Fruit fly (Drosophila melanogaster) whole organism, embryonic: Measurements from ENCODE around the gene Eig71Ek.
A peak's percentile ranks its signal among the peaks of the same experiment; 100 is the strongest.

Source experiments
- Abd-B ChIP-seq: fragments of 200-800 bp; sonication (Bioruptor generic); optimal IDR thresholded peaks from 2 replicates; lab custom pipeline; 2018; ENCODE audit warnings: missing biosample characterization, mild to moderate bottlenecking, missing genetic modification characterization, moderate library complexity
- Ada2b ChIP-seq: fragments of 200-800 bp; sonication (Bioruptor generic); IDR thresholded peaks from 2 replicates; pipeline ENCODE4 v1.3.6; 2022; ENCODE audit warnings: missing biosample characterization, missing genetic modification characterization
- Blimp-1 ChIP-seq: fragments of 200-800 bp; sonication (Bioruptor generic); optimal IDR thresholded peaks from 3 replicates; lab custom pipeline; 2018; ENCODE audit warnings: missing biosample characterization, missing genetic modification characterization, mild to moderate bottlenecking, moderate library complexity, missing genetic modification reagents
- C15 ChIP-seq: fragments of 200-800 bp; sonication (Bioruptor generic); IDR thresholded peaks from 3 replicates; pipeline ENCODE4 v1.3.6; 2022; ENCODE audit warnings: missing biosample characterization, missing genetic modification characterization
- CG10366 ChIP-seq: fragments of 200-800 bp; sonication (Bioruptor generic); IDR thresholded peaks from 2 replicates; pipeline ENCODE4 v1.3.6; 2022; ENCODE audit warnings: missing biosample characterization, missing genetic modification characterization
- CG10979 ChIP-seq: fragments of 200-800 bp; sonication (Bioruptor generic); optimal IDR thresholded peaks from 2 replicates; lab custom pipeline; 2018; ENCODE audit warnings: missing biosample characterization, mild to moderate bottlenecking, missing genetic modification characterization, moderate library complexity
- CG11247 ChIP-seq: fragments of 200-800 bp; sonication (Bioruptor generic); IDR thresholded peaks from 2 replicates; pipeline ENCODE4 v1.3.6; 2022; ENCODE audit warnings: missing biosample characterization, missing genetic modification characterization
- CG11560 ChIP-seq: fragments of 200-800 bp; sonication (Bioruptor generic); IDR thresholded peaks from 3 replicates; pipeline ENCODE4 v1.3.6; 2022; ENCODE audit warnings: missing biosample characterization, missing genetic modification characterization
- CG11696 ChIP-seq: fragments of 200-800 bp; sonication (Bioruptor generic); IDR thresholded peaks from 2 replicates; pipeline ENCODE4 v1.3.6; 2022; ENCODE audit warnings: missing biosample characterization, missing genetic modification characterization
- CG12219 ChIP-seq: fragments of 200-800 bp; sonication (Bioruptor generic); optimal IDR thresholded peaks from 3 replicates; lab custom pipeline; 2018; ENCODE audit warnings: missing biosample characterization, mild to moderate bottlenecking, missing genetic modification characterization
- CG13775 ChIP-seq: fragments of 200-800 bp; sonication (Bioruptor generic); optimal IDR thresholded peaks from 3 replicates; lab custom pipeline; 2017; ENCODE audit warnings: missing biosample characterization, mild to moderate bottlenecking, missing genetic modification characterization
- CG16863 ChIP-seq: fragments of 200-800 bp; sonication (Bioruptor generic); optimal IDR thresholded peaks from 3 replicates; lab custom pipeline; 2016; ENCODE audit warnings: missing biosample characterization, missing genetic modification characterization
- CG3163 ChIP-seq: fragments of 200-800 bp; sonication (Bioruptor generic); optimal IDR thresholded peaks from 3 replicates; lab custom pipeline; 2016; ENCODE audit warnings: missing biosample characterization, missing genetic modification characterization
- CG3407 ChIP-seq: fragments of 200-800 bp; sonication (Bioruptor generic); optimal IDR thresholded peaks from 2 replicates; lab custom pipeline; 2018; ENCODE audit warnings: missing biosample characterization, mild to moderate bottlenecking, missing genetic modification characterization
- CG42726 ChIP-seq: fragments of 200-800 bp; sonication (Bioruptor generic); IDR thresholded peaks from 2 replicates; pipeline ENCODE4 v1.3.6; 2022; ENCODE audit warnings: missing biosample characterization, missing genetic modification characterization; ENCODE audit not compliant: partially characterized antibody
- CG4820 ChIP-seq: fragments of 200-800 bp; sonication (Bioruptor generic); optimal IDR thresholded peaks from 3 replicates; lab custom pipeline; 2016; ENCODE audit warnings: missing biosample characterization, missing genetic modification characterization
- CG6254 ChIP-seq: fragments of 200-800 bp; sonication (Bioruptor generic); optimal IDR thresholded peaks from 3 replicates; lab custom pipeline; 2017; ENCODE audit warnings: mild to moderate bottlenecking, missing biosample characterization, missing genetic modification reagents, missing genetic modification characterization
- CG6689 ChIP-seq: fragments of 200-800 bp; sonication (Bioruptor generic); IDR thresholded peaks from 2 replicates; pipeline ENCODE4 v1.3.6; 2022; ENCODE audit warnings: missing biosample characterization, missing genetic modification characterization
- CG8290 ChIP-seq, 3 experiments: fragments of 200-800 bp; sonication (Bioruptor generic); optimal IDR thresholded peaks; 2 replicates each; lab custom pipeline; 2016 to 2019; ENCODE audit warnings: missing biosample characterization in 3 of 3, missing genetic modification characterization in 3 of 3, mild to moderate bottlenecking in 2 of 3, moderate library complexity in 1 of 3
- CG8765 ChIP-seq: fragments of 200-800 bp; sonication (Bioruptor generic); IDR thresholded peaks from 2 replicates; pipeline ENCODE4 v1.3.6; 2022; ENCODE audit warnings: missing biosample characterization, missing genetic modification characterization
- CG8924 ChIP-seq: fragments of 200-800 bp; optimal IDR thresholded peaks from 3 replicates; lab custom pipeline; 2019; ENCODE audit warnings: missing biosample characterization, mild to moderate bottlenecking, missing genetic modification characterization, moderate library complexity
- CG9817 ChIP-seq: fragments of 200-800 bp; sonication (Bioruptor generic); optimal IDR thresholded peaks from 2 replicates; lab custom pipeline; 2018; ENCODE audit warnings: missing biosample characterization, mild to moderate bottlenecking, missing genetic modification characterization, moderate library complexity
- CG9932 ChIP-seq: fragments of 200-800 bp; sonication (Bioruptor generic); IDR thresholded peaks from 2 replicates; pipeline ENCODE4 v1.3.6; 2022; ENCODE audit warnings: missing biosample characterization, missing genetic modification characterization
- Chrac-16 ChIP-seq: fragments of 200-800 bp; sonication (Bioruptor generic); optimal IDR thresholded peaks from 3 replicates; lab custom pipeline; 2016; ENCODE audit warnings: missing biosample characterization, missing genetic modification characterization
- Dad ChIP-seq: fragments of 200-800 bp; sonication (Bioruptor generic); optimal IDR thresholded peaks from 3 replicates; lab custom pipeline; 2016; ENCODE audit warnings: missing biosample characterization, missing genetic modification characterization
- Dref ChIP-seq: fragments of 200-800 bp; sonication (Bioruptor generic); IDR thresholded peaks from 2 replicates; pipeline ENCODE4 v1.3.6; 2022; ENCODE audit warnings: missing biosample characterization, missing genetic modification characterization
- Ets65A ChIP-seq: fragments of 200-800 bp; sonication (Bioruptor generic); peaks from one replicate; lab custom pipeline; 2016; ENCODE audit warnings: missing biosample characterization, missing genetic modification characterization
- Gug ChIP-seq: fragments of 200-800 bp; sonication (Bioruptor generic); IDR thresholded peaks from 4 replicates; pipeline ENCODE4 v1.3.6; 2022; ENCODE audit warnings: missing biosample characterization, missing genetic modification characterization
- H15 ChIP-seq: fragments of 200-800 bp; sonication (Bioruptor generic); IDR thresholded peaks from 3 replicates; pipeline ENCODE4 v1.3.6; 2022; ENCODE audit warnings: missing biosample characterization, missing genetic modification characterization
- Hr78 ChIP-seq, 2 experiments: fragments of 200-800 bp in 1 of 2; fragments of >200 bp in 1 of 2; sonication (Bioruptor generic) in 1 of 2; optimal IDR thresholded peaks; 2 replicates each; lab custom pipeline; 2017 to 2019; ENCODE audit warnings: missing biosample characterization in 2 of 2, missing genetic modification characterization in 2 of 2, mild to moderate bottlenecking in 1 of 2, moderate library complexity in 1 of 2
- Lim3 ChIP-seq: fragments of 200-800 bp; sonication (Bioruptor generic); IDR thresholded peaks from 2 replicates; pipeline ENCODE4 v1.3.6; 2022; ENCODE audit warnings: missing biosample characterization, missing genetic modification characterization
- Meics ChIP-seq: fragments of 200-800 bp; sonication (Bioruptor generic); optimal IDR thresholded peaks from 2 replicates; lab custom pipeline; 2017; ENCODE audit warnings: missing biosample characterization, mild to moderate bottlenecking, missing genetic modification characterization
- Mrtf ChIP-seq: fragments of 200-800 bp; sonication (Bioruptor generic); IDR thresholded peaks from 3 replicates; pipeline ENCODE4 v1.3.6; 2022; ENCODE audit warnings: missing biosample characterization, missing genetic modification characterization
- Oli ChIP-seq: fragments of 200-800 bp; sonication (Bioruptor generic); optimal IDR thresholded peaks from 2 replicates; lab custom pipeline; 2018; ENCODE audit warnings: missing biosample characterization, mild to moderate bottlenecking, missing genetic modification characterization, moderate library complexity
- Sox102F ChIP-seq: fragments of 200-800 bp; sonication (Bioruptor generic); optimal IDR thresholded peaks from 2 replicates; lab custom pipeline; 2018; ENCODE audit warnings: missing biosample characterization, mild to moderate bottlenecking, missing genetic modification characterization, moderate library complexity
- bab2 ChIP-seq: fragments of 200-800 bp; sonication (Bioruptor generic); optimal IDR thresholded peaks from 2 replicates; lab custom pipeline; 2016; ENCODE audit warnings: missing biosample characterization, missing genetic modification characterization
- bsh ChIP-seq, 2 experiments: fragments of 200-800 bp; sonication (Bioruptor generic); optimal IDR thresholded peaks; 2 replicates each; lab custom pipeline; 2017 to 2018; ENCODE audit warnings: mild to moderate bottlenecking in 2 of 2, missing biosample characterization in 2 of 2, missing genetic modification characterization in 2 of 2, moderate library complexity in 1 of 2
- chif ChIP-seq, 2 experiments: fragments of 200-800 bp; sonication (Bioruptor generic); optimal IDR thresholded peaks; 3 replicates each; lab custom pipeline; 2016; ENCODE audit warnings: missing biosample characterization in 2 of 2, missing genetic modification characterization in 2 of 2
- dmrt11E ChIP-seq: fragments of 200-800 bp; sonication (Bioruptor generic); optimal IDR thresholded peaks from 3 replicates; lab custom pipeline; 2018; ENCODE audit warnings: missing biosample characterization, mild to moderate bottlenecking, missing genetic modification characterization, moderate library complexity
- dmrt99B ChIP-seq: fragments of 200-800 bp; sonication (Bioruptor generic); optimal IDR thresholded peaks from 2 replicates; lab custom pipeline; 2018; ENCODE audit warnings: missing biosample characterization, mild to moderate bottlenecking, missing genetic modification characterization, moderate library complexity
- fru ChIP-seq: fragments of >200 bp; optimal IDR thresholded peaks from 2 replicates; lab custom pipeline; 2017
- gfzf ChIP-seq: fragments of 200-800 bp; sonication (Bioruptor generic); optimal IDR thresholded peaks from 2 replicates; lab custom pipeline; 2016; ENCODE audit warnings: missing biosample characterization, mild to moderate bottlenecking, missing genetic modification characterization, moderate library complexity
- klu ChIP-seq: fragments of 200-800 bp; sonication (Bioruptor generic); IDR thresholded peaks from 2 replicates; pipeline ENCODE4 v1.3.6; 2022; ENCODE audit warnings: missing biosample characterization, missing genetic modification characterization
- lola ChIP-seq, 3 experiments: fragments of >200 bp in 2 of 3; fragments of 200-800 bp in 1 of 3; sonication (Bioruptor generic) in 1 of 3; optimal IDR thresholded peaks; 2 replicates each; lab custom pipeline; 2017 to 2019; ENCODE audit warnings: missing biosample characterization in 3 of 3, missing genetic modification characterization in 3 of 3, mild to moderate bottlenecking in 1 of 3, moderate library complexity in 1 of 3
- lov ChIP-seq, 2 experiments: fragments of 200-800 bp in 1 of 2; fragments of >200 bp in 1 of 2; sonication (Bioruptor generic) in 1 of 2; IDR thresholded peaks in 1 of 2; optimal IDR thresholded peaks in 1 of 2; 2 replicates in 1 of 2; 3 replicates in 1 of 2; pipeline versions ENCODE4 v1.3.6 to Lab custom; 2017 to 2022; ENCODE audit warnings: missing biosample characterization in 1 of 2, missing genetic modification characterization in 1 of 2
- mirr ChIP-seq: fragments of 200-800 bp; sonication (Bioruptor generic); optimal IDR thresholded peaks from 3 replicates; lab custom pipeline; 2018; ENCODE audit warnings: missing biosample characterization, mild to moderate bottlenecking, missing genetic modification characterization
- oc ChIP-seq: fragments of 200-800 bp; sonication (Bioruptor generic); optimal IDR thresholded peaks from 2 replicates; lab custom pipeline; 2018; ENCODE audit warnings: missing biosample characterization, mild to moderate bottlenecking, missing genetic modification characterization, moderate library complexity
- sug ChIP-seq: fragments of 200-800 bp; optimal IDR thresholded peaks from 2 replicates; lab custom pipeline; 2019; ENCODE audit warnings: missing biosample characterization, mild to moderate bottlenecking, missing genetic modification characterization, moderate library complexity

Eig71Ek gene

dm6 chr3L:15690711-15691591 is 29.9 kb downstream of the Eig71Ek start (continued):
- TF ChIP-seq Blimp-1 (peak; percentile 84), dmrt99B (tag; lab: Kevin White, UChicago) (peak; percentile 61), klu (no peak), sug (tag; lab: Kevin White, UChicago) (peak; percentile 79), Dref (GFP tag; lab: Robert Waterston, UW) (no peak), Oli (peak; percentile 33), H15 (GFP tag; lab: Robert Waterston, UW) (no peak), lov (optimal IDR thresholded peaks at IDR 0.05; lab: Kevin White, UChicago) (no peak), lov (GFP tag; IDR thresholded peaks at IDR 0.05; lab: Robert Waterston, UW) (no peak), CG6689 (GFP tag; lab: Robert Waterston, UW) (0 out of 2 replicates have a peak, but pooled peaks have one; percentile 10), bsh (GFP tag; optimal IDR thresholded peaks at IDR 0.05; lab: Kevin White, UChicago) (peak in 1 of 2 experiments; percentile 55), Ets65A (GFP tag; lab: Kevin White, UChicago) (no peak), mirr (GFP tag; lab: Kevin White, UChicago) (peak; percentile 23), CG3163 (no peak), CG11247 (GFP tag; lab: Robert Waterston, UW) (no peak), Meics (GFP tag; lab: Kevin White, UChicago) (peak; percentile 70), Mrtf (peak; percentile 45; the same call in 1 of the 3 replicates), Gug (GFP tag; lab: Robert Waterston, UW) (no peak), CG9817 (tag; lab: Kevin White, UChicago) (no peak), CG8290 (GFP tag; optimal IDR thresholded peaks at IDR 0.05; lab: Kevin White, UChicago) (no peak), CG8290 (tag; optimal IDR thresholded peaks at IDR 0.05; lab: Kevin White, UChicago) (no peak), bab2 (GFP tag; lab: Kevin White, UChicago) (no peak), gfzf (GFP tag; lab: Kevin White, UChicago) (no peak), Chrac-16 (GFP tag; lab: Kevin White, UChicago) (no peak), CG13775 (GFP tag; lab: Kevin White, UChicago) (no peak), CG4820 (GFP tag; lab: Kevin White, UChicago) (peak; percentile 64), CG11696 (GFP tag; lab: Robert Waterston, UW) (no peak), oc (tag; lab: Kevin White, UChicago) (no peak), Ada2b (GFP tag; lab: Robert Waterston, UW) (peak; percentile 44), CG16863 (GFP tag; lab: Kevin White, UChicago) (no peak), CG10366 (no peak), CG11560 (tag; lab: Robert Waterston, UW) (no peak), Abd-B (GFP tag; lab: Kevin White, UChicago) (no peak), Sox102F (GFP tag; lab: Kevin White, UChicago) (peak; percentile 15), CG6254 (GFP tag; lab: Kevin White, UChicago) (peak; percentile 63), dmrt11E (peak; percentile 54), lola (GFP tag; optimal IDR thresholded peaks at IDR 0.05; lab: Kevin White, UChicago) (peak in 1 of 3 experiments; percentile 35), Hr78 (GFP tag; optimal IDR thresholded peaks at IDR 0.05; lab: Kevin White, UChicago) (peak in 1 of 2 experiments; percentile 29), CG12219 (GFP tag; lab: Kevin White, UChicago) (no peak), Dad (GFP tag; lab: Kevin White, UChicago) (no peak), CG3407 (GFP tag; lab: Kevin White, UChicago) (no peak), fru (lab: Kevin White, UChicago) (no peak), Lim3 (GFP tag; lab: Robert Waterston, UW) (no peak), CG10979 (peak; percentile 86), chif (GFP tag; optimal IDR thresholded peaks at IDR 0.05; lab: Kevin White, UChicago) (no peak), CG9932 (GFP tag; lab: Robert Waterston, UW) (peak; percentile 54), C15 (GFP tag; lab: Robert Waterston, UW) (no peak), CG42726 (GFP tag; lab: Robert Waterston, UW) (no peak), CG8765 (GFP tag; lab: Robert Waterston, UW) (no peak), CG8924 (peak; percentile 73)
